Worm (Caenorhabditis elegans) whole organism, young adult: Measurements from ENCODE around the gene pmp-1.

Source experiments
- B0019.2 ChIP-seq: fragments of 200-800 bp; sonication (Bioruptor generic); conservative IDR thresholded peaks from 2 replicates; pipeline ENCODE4 v1.3.6; 2022; ENCODE audit warnings: missing genetic modification reagents, missing genetic modification characterization, missing compliant biosample characterization
- F37B4.10 ChIP-seq: fragments of 200-800 bp; sonication (Bioruptor generic); IDR thresholded peaks from 2 replicates; pipeline ENCODE4 v1.3.6; 2022; ENCODE audit warnings: missing genetic modification characterization, missing compliant biosample characterization
- F39B2.1 ChIP-seq: fragments of 200-800 bp; sonication (Bioruptor generic); IDR thresholded peaks from 2 replicates; pipeline ENCODE4 v1.3.6; 2022; ENCODE audit warnings: missing genetic modification reagents, missing genetic modification characterization, missing compliant biosample characterization
- F49E8.2 ChIP-seq: sonication (generic microtip); optimal IDR thresholded peaks from 3 replicates; lab custom pipeline; 2017; ENCODE audit warnings: missing genetic modification characterization, mild to moderate bottlenecking, missing compliant biosample characterization, antibody characterized with exemption, moderate library complexity; ENCODE audit not compliant: insufficient read depth
- F57C9.4 ChIP-seq: sonication (generic microtip); optimal IDR thresholded peaks from 2 replicates; lab custom pipeline; 2017; ENCODE audit warnings: mild to moderate bottlenecking, missing genetic modification characterization, missing compliant biosample characterization
- K12H6.12 ChIP-seq: fragments of 200-800 bp; sonication (Bioruptor generic); optimal IDR thresholded peaks from 2 replicates; lab custom pipeline; 2018; ENCODE audit warnings: mild to moderate bottlenecking, missing genetic modification characterization, missing compliant biosample characterization
- Y53G8AR.9 ChIP-seq: fragments of 200-800 bp; sonication (Bioruptor generic); conservative IDR thresholded peaks from 2 replicates; pipeline ENCODE4 v1.3.6; 2022; ENCODE audit warnings: missing genetic modification reagents, missing genetic modification characterization, missing compliant biosample characterization
- Y56A3A.18 ChIP-seq: fragments of 200-800 bp; sonication (Bioruptor generic); IDR thresholded peaks from 2 replicates; pipeline ENCODE4 v1.3.6; 2022; ENCODE audit warnings: missing genetic modification reagents, missing genetic modification characterization, missing compliant biosample characterization
- atf-7 ChIP-seq: sonication (generic microtip); optimal IDR thresholded peaks from 2 replicates; lab custom pipeline; 2017; ENCODE audit warnings: mild to moderate bottlenecking, missing genetic modification characterization, missing compliant biosample characterization
- attf-5 ChIP-seq: fragments of 200-800 bp; sonication (Bioruptor generic); optimal IDR thresholded peaks from 2 replicates; lab custom pipeline; 2018; ENCODE audit warnings: mild to moderate bottlenecking, missing genetic modification characterization, missing compliant biosample characterization
- bed-2 ChIP-seq: fragments of 200-800 bp; sonication (Bioruptor generic); IDR thresholded peaks from 2 replicates; pipeline ENCODE4 v1.3.6; 2022; ENCODE audit warnings: missing genetic modification reagents, missing genetic modification characterization, missing compliant biosample characterization
- cebp-1 ChIP-seq, 2 experiments: fragments of 200-800 bp in 1 of 2; sonication (Bioruptor generic) in 1 of 2; sonication (generic microtip) in 1 of 2; IDR thresholded peaks in 1 of 2; optimal IDR thresholded peaks in 1 of 2; 2 replicates each; pipeline versions ENCODE4 v1.3.6 to Lab custom; 2017 to 2022; ENCODE audit warnings: missing compliant biosample characterization in 2 of 2, missing genetic modification characterization in 2 of 2, mild to moderate bottlenecking in 1 of 2, missing genetic modification reagents in 1 of 2, moderate library complexity in 1 of 2
- ceh-27 ChIP-seq: fragments of 200-800 bp; sonication (Bioruptor generic); optimal IDR thresholded peaks from 2 replicates; lab custom pipeline; 2018; ENCODE audit warnings: mild to moderate bottlenecking, missing genetic modification characterization, moderate library complexity, missing compliant biosample characterization
- egl-18 ChIP-seq: fragments of 200-800 bp; sonication (Bioruptor generic); IDR thresholded peaks from 2 replicates; pipeline ENCODE4 v1.3.6; 2022; ENCODE audit warnings: missing genetic modification reagents, missing genetic modification characterization, missing compliant biosample characterization
- egrh-3 ChIP-seq: fragments of 200-800 bp; sonication (Bioruptor generic); IDR thresholded peaks from 2 replicates; pipeline ENCODE4 v1.3.6; 2022; ENCODE audit warnings: missing genetic modification reagents, missing genetic modification characterization, missing compliant biosample characterization
- gei-17 ChIP-seq: fragments of 200-800 bp; sonication (Bioruptor generic); optimal IDR thresholded peaks from 2 replicates; lab custom pipeline; 2018; ENCODE audit warnings: mild to moderate bottlenecking, missing genetic modification characterization, missing compliant biosample characterization
- hmg-1.2 ChIP-seq: fragments of 200-800 bp; sonication (Bioruptor generic); IDR thresholded peaks from 2 replicates; pipeline ENCODE4 v1.3.6; 2022; ENCODE audit warnings: missing genetic modification reagents, missing genetic modification characterization, missing compliant biosample characterization
- hmg-20 ChIP-seq: fragments of 200-800 bp; sonication (Bioruptor generic); IDR thresholded peaks from 2 replicates; pipeline ENCODE4 v1.3.6; 2022; ENCODE audit warnings: missing genetic modification reagents, missing genetic modification characterization, missing compliant biosample characterization
- lag-1 ChIP-seq: fragments of 200-800 bp; sonication (Bioruptor generic); IDR thresholded peaks from 2 replicates; pipeline ENCODE4 v1.3.6; 2022; ENCODE audit warnings: missing genetic modification reagents, missing genetic modification characterization, missing compliant biosample characterization
- lin-26 ChIP-seq: fragments of 200-800 bp; sonication (Bioruptor generic); IDR thresholded peaks from 2 replicates; pipeline ENCODE4 v1.3.6; 2022; ENCODE audit warnings: missing genetic modification reagents, missing genetic modification characterization, missing compliant biosample characterization
- lin-40 ChIP-seq: sonication (generic microtip); optimal IDR thresholded peaks from 2 replicates; lab custom pipeline; 2016; ENCODE audit warnings: missing genetic modification characterization, mild to moderate bottlenecking, missing compliant biosample characterization, missing genotype, missing genetic modification reagents
- lir-1 ChIP-seq: fragments of 200-800 bp; sonication (Bioruptor generic); conservative IDR thresholded peaks from 2 replicates; pipeline ENCODE4 v1.3.6; 2022; ENCODE audit warnings: missing genetic modification reagents, missing genetic modification characterization, missing compliant biosample characterization
- lsy-27 ChIP-seq: sonication (generic microtip); optimal IDR thresholded peaks from 2 replicates; lab custom pipeline; 2017; ENCODE audit warnings: missing genetic modification characterization, mild to moderate bottlenecking, missing compliant biosample characterization, antibody characterized with exemption, missing genotype, borderline replicate concordance; ENCODE audit not compliant: insufficient read depth
- madf-3 ChIP-seq: fragments of 200-800 bp; sonication (Bioruptor generic); IDR thresholded peaks from 2 replicates; pipeline ENCODE4 v1.3.6; 2022; ENCODE audit warnings: missing genetic modification reagents, missing genetic modification characterization, missing compliant biosample characterization
- madf-6 ChIP-seq: fragments of 200-800 bp; sonication (Bioruptor generic); IDR thresholded peaks from 2 replicates; pipeline ENCODE4 v1.3.6; 2022; ENCODE audit warnings: missing genetic modification reagents, missing genetic modification characterization, missing compliant biosample characterization
- madf-8 ChIP-seq: fragments of 200-800 bp; sonication (Bioruptor generic); conservative IDR thresholded peaks from 2 replicates; pipeline ENCODE4 v1.3.6; 2022; ENCODE audit warnings: missing genetic modification reagents, missing genetic modification characterization, missing compliant biosample characterization
- mcd-1 ChIP-seq: fragments of 200-800 bp; sonication (Bioruptor generic); IDR thresholded peaks from 2 replicates; pipeline ENCODE4 v1.3.6; 2022; ENCODE audit warnings: missing genetic modification reagents, missing genetic modification characterization, missing compliant biosample characterization
- nfya-2 ChIP-seq: fragments of 200-800 bp; sonication (Bioruptor generic); IDR thresholded peaks from 2 replicates; pipeline ENCODE4 v1.3.6; 2022; ENCODE audit warnings: missing genetic modification reagents, missing genetic modification characterization, missing compliant biosample characterization
- nhr-120 ChIP-seq: fragments of 200-800 bp; sonication (Bioruptor generic); IDR thresholded peaks from 2 replicates; pipeline ENCODE4 v1.3.6; 2022; ENCODE audit warnings: missing genetic modification characterization, missing compliant biosample characterization
- nhr-80 ChIP-seq: sonication (generic microtip); optimal IDR thresholded peaks from 2 replicates; lab custom pipeline; 2016; ENCODE audit warnings: missing genetic modification characterization, missing compliant biosample characterization
- nhr-90 ChIP-seq: sonication (generic microtip); optimal IDR thresholded peaks from 2 replicates; lab custom pipeline; 2016; ENCODE audit warnings: missing genotype, mild to moderate bottlenecking, missing genetic modification characterization, missing compliant biosample characterization
- snpc-1.3 ChIP-seq: sonication (generic microtip); optimal IDR thresholded peaks from 2 replicates; lab custom pipeline; 2017; ENCODE audit warnings: missing genetic modification characterization, mild to moderate bottlenecking, missing compliant biosample characterization, antibody characterized with exemption, moderate library complexity, missing genotype, missing genetic modification reagents; ENCODE audit not compliant: insufficient read depth
- snpc-4 ChIP-seq, 5 experiments: fragments of 150-350 bp in 1 of 5; sonication (generic microtip) in 4 of 5; optimal IDR thresholded peaks; 2 replicates each; lab custom pipeline; 2014 to 2018; ENCODE audit warnings: missing genetic modification characterization in 5 of 5, missing biosample characterization in 3 of 5, antibody characterized with exemption in 2 of 5, mild to moderate bottlenecking in 2 of 5, missing compliant biosample characterization in 2 of 5, missing genotype in 2 of 5, moderate library complexity in 2 of 5, missing genetic modification reagents in 1 of 5
- somi-1 ChIP-seq: fragments of 200-800 bp; sonication (Bioruptor generic); optimal IDR thresholded peaks from 2 replicates; lab custom pipeline; 2018; ENCODE audit warnings: mild to moderate bottlenecking, missing genetic modification characterization, missing compliant biosample characterization
- sptf-2 ChIP-seq: fragments of 200-800 bp; sonication (Bioruptor generic); optimal IDR thresholded peaks from 2 replicates; lab custom pipeline; 2018; ENCODE audit warnings: mild to moderate bottlenecking, missing genetic modification characterization, missing compliant biosample characterization
- tbp1 ChIP-seq: fragments of 200-800 bp; sonication (Bioruptor generic); optimal IDR thresholded peaks from 2 replicates; lab custom pipeline; 2018; ENCODE audit warnings: mild to moderate bottlenecking, missing genetic modification characterization, missing compliant biosample characterization
- zfh-2 ChIP-seq: fragments of 200-800 bp; sonication (Bioruptor generic); conservative IDR thresholded peaks from 2 replicates; pipeline ENCODE4 v1.3.6; 2022; ENCODE audit warnings: missing genetic modification reagents, missing genetic modification characterization, missing compliant biosample characterization
- zim-3 ChIP-seq: sonication (generic microtip); optimal IDR thresholded peaks from 2 replicates; lab custom pipeline; 2017; ENCODE audit warnings: mild to moderate bottlenecking, missing genetic modification characterization, moderate library complexity, missing compliant biosample characterization
- ztf-18 ChIP-seq: sonication (generic microtip); optimal IDR thresholded peaks from 2 replicates; lab custom pipeline; 2016; ENCODE audit warnings: missing genotype, mild to moderate bottlenecking, missing genetic modification characterization, missing compliant biosample characterization
- ztf-28 ChIP-seq: fragments of 200-800 bp; sonication (Bioruptor generic); IDR thresholded peaks from 2 replicates; pipeline ENCODE4 v1.3.6; 2022; ENCODE audit warnings: missing genetic modification reagents, missing genetic modification characterization, missing compliant biosample characterization

The pmp-1 gene

ce11 chrII:6928416-6928815 is 44.9 kb upstream of the pmp-1 start, which contains the start of gene flcn-1 (continued):
- TF ChIP-seq snpc-1.3 (tag; lab: Kevin White, UChicago) = no peak
- TF ChIP-seq F49E8.2 (tag; lab: Kevin White, UChicago) = no peak

ce11 chrII:6927603-6928002 is 44.0 kb upstream of the pmp-1 start, which contains the start of gene F22D3.4:
Gene F22D3.4, minus strand, starts transcription at chrII:6927603.
- TF ChIP-seq nhr-80 (tag; lab: Kevin White, UChicago) (peak; percentile 43), ztf-18 (tag; lab: Kevin White, UChicago) (no peak)

ce11 chrII:6927034-6927433 is 43.5 kb upstream of the pmp-1 start:
- TF ChIP-seq madf-3 (GFP tag; lab: Robert Waterston, UW) = no peak
- no peak for TF ChIP-seq ceh-27 (GFP tag; lab: Kevin White, UChicago)
- no peak for TF ChIP-seq attf-5 (GFP tag; lab: Kevin White, UChicago)
- 0 out of 2 replicates have a peak, but pooled peaks have one; percentile 8 for TF ChIP-seq F37B4.10 (GFP tag; lab: Robert Waterston, UW)
- TF ChIP-seq madf-8 (GFP tag; lab: Robert Waterston, UW) = no peak
- no peak for TF ChIP-seq Y56A3A.18 (GFP tag; lab: Robert Waterston, UW)
- no peak for TF ChIP-seq hmg-1.2
- TF ChIP-seq hmg-20 (GFP tag; lab: Robert Waterston, UW) = no peak
- TF ChIP-seq lin-26 (GFP tag; lab: Robert Waterston, UW) = no peak
- TF ChIP-seq F39B2.1 = no peak
- no peak for TF ChIP-seq F57C9.4 (tag; lab: Kevin White, UChicago)
- no peak for TF ChIP-seq snpc-1.3 (tag; lab: Kevin White, UChicago)
- peak; percentile 37 for TF ChIP-seq atf-7 (tag; lab: Kevin White, UChicago)
- TF ChIP-seq nhr-120 (GFP tag; lab: Robert Waterston, UW) = no peak
- no peak for TF ChIP-seq B0019.2

ce11 chrII:6926488-6926887 is 42.9 kb upstream of the pmp-1 start:
- TF ChIP-seq attf-5 (GFP tag; lab: Kevin White, UChicago) (peak; percentile 73), nfya-2 (no peak), cebp-1 (GFP tag; IDR thresholded peaks at IDR 0.05; lab: Robert Waterston, UW) (no peak), cebp-1 (tag; optimal IDR thresholded peaks at IDR 0.05; lab: Kevin White, UChicago) (peak; percentile 76), K12H6.12 (tag; lab: Kevin White, UChicago) (peak; percentile 66), egl-18 (GFP tag; lab: Robert Waterston, UW) (no peak), ztf-28 (no peak), Y53G8AR.9 (GFP tag; lab: Robert Waterston, UW) (no peak), somi-1 (no peak), zim-3 (tag; lab: Kevin White, UChicago) (no peak), F57C9.4 (tag; lab: Kevin White, UChicago) (no peak), bed-2 (no peak), lin-40 (tag; lab: Kevin White, UChicago) (peak; percentile 74), lin-26 (GFP tag; lab: Robert Waterston, UW) (no peak), zfh-2 (GFP tag; lab: Robert Waterston, UW) (no peak; the same call in 1 of the 2 replicates), gei-17 (GFP tag; lab: Kevin White, UChicago) (peak; percentile 8), mcd-1 (peak; percentile 52), lir-1 (0 out of 2 replicates have a peak, but pooled peaks have one; percentile 40), lsy-27 (tag; lab: Kevin White, UChicago) (no peak), F49E8.2 (tag; lab: Kevin White, UChicago) (no peak), sptf-2 (GFP tag; lab: Kevin White, UChicago) (no peak), egrh-3 (peak; percentile 76), nhr-90 (tag; lab: Kevin White, UChicago) (peak; percentile 29), Y56A3A.18 (GFP tag; lab: Robert Waterston, UW) (no peak), tbp1 (GFP tag; lab: Kevin White, UChicago) (no peak), madf-6 (GFP tag; lab: Robert Waterston, UW) (no peak), snpc-4 (GFP tag; optimal IDR thresholded peaks at IDR 0.05; lab: Kevin White, UChicago) (no peak), snpc-4 (tag; optimal IDR thresholded peaks at IDR 0.05; lab: Kevin White, UChicago) (peak in 3 of 4 experiments; percentile 11 to 54 (median 23)), lag-1 (GFP tag; lab: Robert Waterston, UW) (no peak)
